Fruit fly (Drosophila melanogaster): ENCODE measurements around the gene CG2003.

DNA sequence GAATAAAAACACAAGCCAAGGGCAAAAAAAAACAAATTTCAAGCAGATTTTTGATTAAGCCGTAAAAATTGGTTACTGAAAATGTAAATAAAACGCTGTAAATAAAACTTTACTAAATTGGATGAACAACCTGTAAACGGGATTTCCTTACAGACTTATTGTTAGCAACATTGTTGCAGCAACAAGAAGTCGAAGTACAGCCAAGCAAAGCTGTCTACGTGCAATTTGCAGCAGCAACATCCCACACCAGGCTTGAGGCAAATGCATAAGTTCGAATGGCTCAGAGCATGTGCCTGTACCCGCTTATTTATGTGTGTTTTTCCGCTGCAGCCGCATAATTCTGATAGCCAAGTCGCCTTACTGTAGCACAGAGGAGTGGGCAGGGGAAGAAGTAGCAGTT lies 38.3 kb upstream of the CG2003 start:
- TF ChIP-seq pan (optimal IDR thresholded peaks at IDR 0.05), result no peak
- no peak for TF ChIP-seq woc (GFP tag; optimal IDR thresholded peaks at IDR 0.05)

All from whole organism, wandering third instar larva.